Worm (Caenorhabditis elegans) whole organism, L1 larva: ENCODE measurements around the gene clec-208.

Source experiments
- C34B4.2 ChIP-seq: sonication (generic microtip); optimal IDR thresholded peaks from 2 replicates; lab custom pipeline; 2017; ENCODE audit warnings: mild to moderate bottlenecking, missing genetic modification characterization, missing compliant biosample characterization
- aha-1 ChIP-seq: fragments of 150-350 bp; optimal IDR thresholded peaks from 2 replicates; lab custom pipeline; 2014; ENCODE audit warnings: missing biosample characterization, missing genetic modification characterization
- alr-1 ChIP-seq: fragments of 200-800 bp; sonication (Bioruptor generic); optimal IDR thresholded peaks from 2 replicates; lab custom pipeline; 2018; ENCODE audit warnings: borderline replicate concordance, mild to moderate bottlenecking, missing genetic modification characterization, missing compliant biosample characterization
- ceh-63 ChIP-seq: fragments of 200-800 bp; sonication (Bioruptor generic); optimal IDR thresholded peaks from 2 replicates; lab custom pipeline; 2018; ENCODE audit warnings: mild to moderate bottlenecking, missing genetic modification characterization, missing compliant biosample characterization
- ceh-8 ChIP-seq: fragments of 200-800 bp; sonication (Bioruptor generic); optimal IDR thresholded peaks from 2 replicates; lab custom pipeline; 2018; ENCODE audit warnings: mild to moderate bottlenecking, missing genetic modification characterization, moderate library complexity, missing compliant biosample characterization
- ceh-82 ChIP-seq, 3 experiments: fragments of 150-350 bp in 1 of 3; sonication (generic microtip) in 2 of 3; optimal IDR thresholded peaks; 2 replicates each; lab custom pipeline; 2014 to 2017; ENCODE audit warnings: missing biosample characterization in 3 of 3, missing genetic modification characterization in 3 of 3
- dpl-1 ChIP-seq, 3 experiments: fragments of 150-350 bp in 2 of 3; sonication (generic microtip) in 1 of 3; optimal IDR thresholded peaks; 2 replicates each; lab custom pipeline; 2014 to 2017; ENCODE audit warnings: missing biosample characterization in 3 of 3, missing genetic modification characterization in 3 of 3, missing genetic modification reagents in 3 of 3
- efl-1 ChIP-seq, 4 experiments: fragments of 150-350 bp; optimal IDR thresholded peaks in 3 of 4; peaks in 1 of 4; 1 replicate in 1 of 4; 2 replicates in 3 of 4; lab custom pipeline; 2014; ENCODE audit warnings: missing biosample characterization in 2 of 4, missing genetic modification characterization in 2 of 4, missing genetic modification reagents in 2 of 4
- ets-5 ChIP-seq: fragments of 200-800 bp; sonication (Bioruptor generic); IDR thresholded peaks from 2 replicates; pipeline ENCODE4 v1.3.6; 2022; ENCODE audit warnings: missing genetic modification characterization, missing compliant biosample characterization
- fkh-4 ChIP-seq: sonication (generic microtip); optimal IDR thresholded peaks from 2 replicates; lab custom pipeline; 2016; ENCODE audit warnings: missing compliant biosample characterization, missing genetic modification characterization, borderline replicate concordance
- hlh-17 ChIP-seq: fragments of 200-800 bp; sonication (Bioruptor generic); optimal IDR thresholded peaks from 2 replicates; lab custom pipeline; 2018; ENCODE audit warnings: missing genetic modification characterization, mild to moderate bottlenecking, missing compliant biosample characterization, moderate library complexity, borderline replicate concordance
- hpl-2 ChIP-seq: fragments of 150-350 bp; optimal IDR thresholded peaks from 2 replicates; lab custom pipeline; 2014; ENCODE audit warnings: missing biosample characterization, missing genetic modification reagents, missing genetic modification characterization
- lin-13 ChIP-seq: fragments of 150-350 bp; optimal IDR thresholded peaks from 2 replicates; lab custom pipeline; 2014; ENCODE audit warnings: missing biosample characterization, missing genetic modification reagents, missing genetic modification characterization
- lin-35 ChIP-seq, 2 experiments: fragments of 150-350 bp; optimal IDR thresholded peaks; 2 replicates each; lab custom pipeline; 2014; ENCODE audit warnings: missing biosample characterization in 2 of 2, missing genetic modification characterization in 2 of 2, missing genetic modification reagents in 2 of 2
- mep-1 ChIP-seq: fragments of 150-350 bp; optimal IDR thresholded peaks from 2 replicates; lab custom pipeline; 2014; ENCODE audit warnings: missing biosample characterization, missing genetic modification characterization
- nhr-19 ChIP-seq: fragments of 200-800 bp; sonication (Bioruptor generic); conservative IDR thresholded peaks from 2 replicates; pipeline ENCODE4 v1.3.6; 2022; ENCODE audit warnings: missing genetic modification characterization, missing compliant biosample characterization
- nhr-237 ChIP-seq: fragments of 150-350 bp; optimal IDR thresholded peaks from 2 replicates; lab custom pipeline; 2014; ENCODE audit warnings: missing biosample characterization, missing genetic modification characterization
- nhr-28 ChIP-seq: fragments of 150-350 bp; optimal IDR thresholded peaks from 2 replicates; lab custom pipeline; 2014; ENCODE audit warnings: missing biosample characterization, missing genetic modification characterization
- nhr-84 ChIP-seq: sonication (generic microtip); optimal IDR thresholded peaks from 2 replicates; lab custom pipeline; 2017; ENCODE audit warnings: missing biosample characterization, missing genetic modification characterization
- nhr-85 ChIP-seq: sonication (generic microtip); peaks from one replicate; lab custom pipeline; 2016; ENCODE audit warnings: missing genetic modification characterization, inconsistent platforms, missing compliant biosample characterization
- pag-3 ChIP-seq: sonication (generic microtip); optimal IDR thresholded peaks from 2 replicates; lab custom pipeline; 2017; ENCODE audit warnings: missing genetic modification characterization, mild to moderate bottlenecking, missing compliant biosample characterization, antibody characterized with exemption, borderline replicate concordance; ENCODE audit not compliant: insufficient read depth
- pax-3 ChIP-seq: fragments of 200-800 bp; sonication (Bioruptor generic); optimal IDR thresholded peaks from 2 replicates; lab custom pipeline; 2018; ENCODE audit warnings: mild to moderate bottlenecking, missing genetic modification characterization, moderate library complexity, missing compliant biosample characterization
- rnt-1 ChIP-seq: sonication (generic microtip); optimal IDR thresholded peaks from 2 replicates; lab custom pipeline; 2016; ENCODE audit warnings: mild to moderate bottlenecking, missing genetic modification characterization, moderate library complexity, missing compliant biosample characterization
- skn-1 ChIP-seq: fragments of 150-350 bp; optimal IDR thresholded peaks from 2 replicates; lab custom pipeline; 2014; ENCODE audit warnings: missing biosample characterization, missing genetic modification characterization
- sox-4 ChIP-seq: sonication (generic microtip); optimal IDR thresholded peaks from 2 replicates; lab custom pipeline; 2016; ENCODE audit warnings: missing genetic modification characterization, missing compliant biosample characterization
- sptf-1 ChIP-seq: fragments of 150-350 bp; optimal IDR thresholded peaks from 2 replicates; lab custom pipeline; 2014; ENCODE audit warnings: missing biosample characterization, missing genetic modification characterization
- sup-37 ChIP-seq: fragments of 200-800 bp; sonication (Bioruptor generic); optimal IDR thresholded peaks from 2 replicates; lab custom pipeline; 2018; ENCODE audit warnings: mild to moderate bottlenecking, missing genetic modification characterization, missing compliant biosample characterization
- tbx-2 ChIP-seq: sonication (generic microtip); optimal IDR thresholded peaks from 2 replicates; lab custom pipeline; 2016; ENCODE audit warnings: missing genetic modification characterization, missing compliant biosample characterization
- tlp-1 ChIP-seq: fragments of 150-350 bp; optimal IDR thresholded peaks from 2 replicates; lab custom pipeline; 2014; ENCODE audit warnings: missing biosample characterization, missing genetic modification characterization
- unc-30 ChIP-seq: sonication (generic microtip); optimal IDR thresholded peaks from 2 replicates; lab custom pipeline; 2017; ENCODE audit warnings: missing biosample characterization, missing genetic modification characterization
- unc-98 ChIP-seq: fragments of 200-800 bp; sonication (Bioruptor generic); IDR thresholded peaks from 2 replicates; pipeline ENCODE4 v1.3.6; 2022; ENCODE audit warnings: missing genetic modification characterization, missing compliant biosample characterization
- xbp-1 ChIP-seq: sonication (generic microtip); optimal IDR thresholded peaks from 2 replicates; lab custom pipeline; 2016; ENCODE audit warnings: missing genetic modification characterization, missing compliant biosample characterization
- zag-1 ChIP-seq: fragments of 150-350 bp; optimal IDR thresholded peaks from 2 replicates; lab custom pipeline; 2014; ENCODE audit warnings: missing biosample characterization, missing genetic modification characterization
- ztf-11 ChIP-seq, 2 experiments: sonication (generic microtip); optimal IDR thresholded peaks; 2 replicates each; lab custom pipeline; 2016 to 2017; ENCODE audit warnings: missing genetic modification characterization in 2 of 2, missing biosample characterization in 1 of 2, missing compliant biosample characterization in 1 of 2
- ztf-4 ChIP-seq: fragments of 150-350 bp; optimal IDR thresholded peaks from 2 replicates; lab custom pipeline; 2014; ENCODE audit warnings: missing biosample characterization, missing genetic modification characterization

clec-208 gene

DNA sequence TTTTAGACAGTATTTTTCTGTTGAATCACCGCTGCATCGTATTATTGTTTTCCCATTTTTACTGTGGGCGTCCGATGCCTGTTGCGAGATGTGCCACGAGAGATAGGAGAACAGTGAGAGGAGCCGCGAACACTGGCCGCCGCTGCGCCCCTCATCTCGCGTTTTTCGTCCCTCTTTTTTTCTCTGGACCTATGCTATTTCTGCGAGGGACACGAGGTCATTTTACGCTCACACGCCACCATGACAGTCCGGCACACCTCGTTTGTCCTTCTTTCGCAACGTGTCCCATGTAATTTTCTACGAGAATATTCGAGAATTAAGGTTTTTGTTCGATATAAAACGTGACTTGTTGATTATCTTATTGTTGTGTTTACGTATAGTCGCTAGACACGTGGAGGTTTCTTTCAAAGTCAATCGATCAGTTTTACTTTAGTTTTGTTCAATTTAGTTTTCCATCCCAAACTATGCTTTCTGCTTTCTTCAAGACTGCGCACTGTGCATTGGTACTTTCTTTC is 29.7 kb upstream of the clec-208 start, which contains the start of gene lbp-9 (continued):
- peak; percentile 37; the same call in 1 of the 2 replicates for TF ChIP-seq nhr-19 (GFP tag; lab: Robert Waterston, UW)
- no peak for TF ChIP-seq sup-37
- peak; percentile 12 to 35 for TF ChIP-seq efl-1 (optimal IDR thresholded peaks at IDR 0.05; lab: Kevin White, UChicago)
- peak; percentile 36 to 82 for TF ChIP-seq efl-1 (GFP tag; optimal IDR thresholded peaks at IDR 0.05 in 1 of 2; lab: Kevin White, UChicago)
- peak in 2 of 3 experiments; percentile 6 to 50 for TF ChIP-seq dpl-1 (GFP tag; optimal IDR thresholded peaks at IDR 0.05; lab: Kevin White, UChicago)
- TF ChIP-seq fkh-4 (tag; lab: Kevin White, UChicago), result no peak
- TF ChIP-seq skn-1 (tag; lab: Kevin White, UChicago), result peak; percentile 74
- TF ChIP-seq rnt-1 (tag; lab: Kevin White, UChicago), result peak; percentile 10
- no peak for TF ChIP-seq tlp-1
- TF ChIP-seq alr-1 (tag; lab: Kevin White, UChicago), result no peak
- TF ChIP-seq zag-1, result no peak
- TF ChIP-seq tbx-2 (tag; lab: Kevin White, UChicago), result peak; percentile 23
- peak in 1 of 3 experiments; percentile 31 for TF ChIP-seq ceh-82 (tag; optimal IDR thresholded peaks at IDR 0.05; lab: Kevin White, UChicago)
- TF ChIP-seq, all 84 proteins: peak for 25

ce11 chrV:2068728-2069443 is 28.9 kb upstream of the clec-208 start:
- peak; percentile 22 for TF ChIP-seq nhr-85 (tag; lab: Kevin White, UChicago)
- peak; percentile 13 for TF ChIP-seq mep-1 (tag; lab: Kevin White, UChicago)
- no peak for TF ChIP-seq lin-35 (GFP tag; optimal IDR thresholded peaks at IDR 0.05; lab: Kevin White, UChicago)
- TF ChIP-seq sptf-1 (tag; lab: Kevin White, UChicago), result no peak

ce11 chrV:2072807-2073206 is 24.9 kb upstream of the clec-208 start, which contains the start of gene Y40B10A.9:
Y40B10A.9 (minus strand) TSS chrV:2072907.
- TF ChIP-seq ztf-11 (tag; optimal IDR thresholded peaks at IDR 0.05; lab: Kevin White, UChicago) (no peak), ztf-4 (no peak), dpl-1 (GFP tag; optimal IDR thresholded peaks at IDR 0.05; lab: Kevin White, UChicago) (no peak), ceh-63 (GFP tag; lab: Kevin White, UChicago) (no peak), pag-3 (tag; lab: Kevin White, UChicago) (no peak), pax-3 (tag; lab: Kevin White, UChicago) (no peak), lin-13 (GFP tag; lab: Kevin White, UChicago) (no peak), hpl-2 (no peak), sox-4 (tag; lab: Kevin White, UChicago) (no peak), hlh-17 (GFP tag; lab: Kevin White, UChicago) (no peak), C34B4.2 (tag; lab: Kevin White, UChicago) (no peak), unc-98 (GFP tag; lab: Robert Waterston, UW) (no peak), xbp-1 (no peak), nhr-84 (tag; lab: Kevin White, UChicago) (no peak), ets-5 (GFP tag; lab: Robert Waterston, UW) (no peak), ceh-8 (GFP tag; lab: Kevin White, UChicago) (no peak), unc-30 (no peak), nhr-237 (tag; lab: Kevin White, UChicago) (no peak), nhr-28 (tag; lab: Kevin White, UChicago) (no peak), aha-1 (tag; lab: Kevin White, UChicago) (no peak)
- TF ChIP-seq, all 84 proteins: peak for 0
